Fruit fly (Drosophila melanogaster) whole organism, adult: ENCODE results near the gene Atg16.

Source experiments
- CG1620 ChIP-seq: fragments of 200-800 bp; sonication (Bioruptor generic); optimal IDR thresholded peaks from 2 replicates; lab custom pipeline; 2016; ENCODE audit warnings: missing biosample characterization, missing genetic modification characterization
- CG33017 ChIP-seq: fragments of 200-800 bp; sonication (Bioruptor generic); optimal IDR thresholded peaks from 2 replicates; lab custom pipeline; 2018; ENCODE audit warnings: missing biosample characterization, mild to moderate bottlenecking, missing genetic modification characterization, moderate library complexity
- Clk ChIP-seq: fragments of 200-800 bp; sonication (Bioruptor generic); optimal IDR thresholded peaks from 2 replicates; lab custom pipeline; 2017; ENCODE audit warnings: missing biosample characterization, missing genetic modification characterization
- Hr96 ChIP-seq: fragments of 200-800 bp; sonication (Bioruptor generic); optimal IDR thresholded peaks from 2 replicates; lab custom pipeline; 2016; ENCODE audit warnings: missing biosample characterization, missing genetic modification characterization
- Mnt ChIP-seq: fragments of 200-800 bp; sonication (Bioruptor generic); optimal IDR thresholded peaks from 2 replicates; lab custom pipeline; 2016; ENCODE audit warnings: missing biosample characterization, mild to moderate bottlenecking, missing genetic modification characterization
- cic ChIP-seq: fragments of 200-800 bp; sonication (Bioruptor generic); optimal IDR thresholded peaks from 2 replicates; lab custom pipeline; 2017; ENCODE audit warnings: missing biosample characterization, mild to moderate bottlenecking, missing genetic modification characterization, moderate library complexity
- kay ChIP-seq: fragments of 200-800 bp; sonication (Bioruptor generic); peaks from one replicate; lab custom pipeline; 2016; ENCODE audit warnings: missing biosample characterization, missing genetic modification characterization, borderline replicate concordance
- tj ChIP-seq: fragments of 200-800 bp; sonication (Bioruptor generic); optimal IDR thresholded peaks from 3 replicates; lab custom pipeline; 2017; ENCODE audit warnings: missing biosample characterization, mild to moderate bottlenecking, missing genetic modification characterization, moderate library complexity

dm6 chr3R:29834759-29835709, at the start of gene Atg16:
- TF ChIP-seq Hr96 (no peak), cic (no peak), tj (no peak), CG33017 (tag; lab: Kevin White, UChicago) (no peak), CG1620 (peak; percentile 50), Clk (GFP tag; lab: Kevin White, UChicago) (no peak), Mnt (GFP tag; lab: Kevin White, UChicago) (no peak), kay (GFP tag; lab: Kevin White, UChicago) (peak; percentile 49)
